Worm (Caenorhabditis elegans) whole organism, L3 larva: ENCODE results near the gene slcr-46.1.

Experiments used
- fkh-10 ChIP-seq: sonication (generic microtip); optimal IDR thresholded peaks from 2 replicates; lab custom pipeline; 2017; ENCODE audit warnings: missing biosample characterization, missing genetic modification reagents, missing genetic modification characterization
- lin-15B ChIP-seq: fragments of 150-350 bp; optimal IDR thresholded peaks from 2 replicates; lab custom pipeline; 2014; ENCODE audit warnings: missing biosample characterization, missing genetic modification characterization
- pha-4 ChIP-seq: fragments of 150-350 bp; optimal IDR thresholded peaks from 2 replicates; lab custom pipeline; 2014; ENCODE audit warnings: missing biosample characterization, missing genetic modification reagents, missing genetic modification characterization
- skn-1 ChIP-seq: fragments of 150-350 bp; optimal IDR thresholded peaks from 2 replicates; lab custom pipeline; 2014; ENCODE audit warnings: missing biosample characterization, missing genetic modification characterization
- snpc-4 ChIP-seq: fragments of 150-350 bp; optimal IDR thresholded peaks from 2 replicates; lab custom pipeline; 2014; ENCODE audit warnings: missing biosample characterization, missing genetic modification characterization

DNA sequence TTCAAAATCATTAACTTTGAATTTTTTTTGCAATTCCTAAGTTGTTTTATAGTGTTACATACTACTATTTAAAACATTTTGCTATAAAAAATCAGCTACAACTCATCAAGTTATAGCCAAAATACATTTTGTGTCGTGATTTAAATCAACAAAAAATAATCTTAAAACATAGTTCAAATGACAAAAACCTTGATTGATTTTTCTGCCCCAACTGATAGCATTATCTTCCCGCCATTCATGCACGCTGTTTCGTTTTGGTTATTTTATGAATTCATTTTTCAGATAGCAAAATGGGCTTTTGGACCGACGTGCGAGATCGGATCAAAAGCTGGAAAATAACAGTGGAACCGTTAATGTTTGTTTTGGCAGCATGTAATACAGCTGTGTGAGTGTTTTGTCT, at the start of gene slcr-46.1:
- TF ChIP-seq snpc-4 (tag; lab: Kevin White, UChicago) = no peak
- no peak for TF ChIP-seq pha-4 (tag; lab: Kevin White, UChicago)
- no peak for TF ChIP-seq lin-15B (tag; lab: Kevin White, UChicago)
- no peak for TF ChIP-seq fkh-10 (GFP tag; lab: Kevin White, UChicago)
- TF ChIP-seq skn-1 = no peak
